Fruit fly (Drosophila melanogaster): ENCODE data around the gene Hel89B.
A peak's percentile ranks its signal among the peaks of the same experiment; 100 is the strongest.

The Hel89B gene

dm6 chr3R:15993139-15993804, 20.2 kb downstream of the Hel89B start (continued):
- TF ChIP-seq chn (GFP tag; optimal IDR thresholded peaks at IDR 0.05) (no peak), sens-2 (GFP tag; IDR thresholded peaks at IDR 0.05) (no peak), Neu2 (GFP tag; optimal IDR thresholded peaks at IDR 0.05; ENCODE audit: borderline replicate concordance) (no peak), CG11695 (GFP tag; IDR thresholded peaks at IDR 0.05) (peak; percentile 22; the same call in 1 of the 3 replicates), CG3281 (GFP tag; optimal IDR thresholded peaks at IDR 0.05) (no peak), ftz-f1 (GFP tag; optimal IDR thresholded peaks at IDR 0.05) (peak; percentile 93), cato (GFP tag; optimal IDR thresholded peaks at IDR 0.05; ENCODE audit: borderline replicate concordance) (no peak), CG6689 (GFP tag; IDR thresholded peaks at IDR 0.05) (no peak), sob (GFP tag; IDR thresholded peaks at IDR 0.05) (no peak), CG13123 (GFP tag; optimal IDR thresholded peaks at IDR 0.05) (no peak), Mrtf (GFP tag; IDR thresholded peaks at IDR 0.05) (no peak), CG4617 (GFP tag; optimal IDR thresholded peaks at IDR 0.05; ENCODE audit: borderline replicate concordance) (no peak), eyg (GFP tag; optimal IDR thresholded peaks at IDR 0.05) (no peak), CG13287 (GFP tag; IDR thresholded peaks at IDR 0.05; ENCODE audit: partially characterized antibody) (peak; percentile 25; the same call in 1 of the 2 replicates), emc (GFP tag; optimal IDR thresholded peaks at IDR 0.05) (no peak), CG13624 (GFP tag; optimal IDR thresholded peaks at IDR 0.05) (no peak), CG3838 (GFP tag; optimal IDR thresholded peaks at IDR 0.05) (no peak), slou (GFP tag; optimal IDR thresholded peaks at IDR 0.05) (no peak), Nf-YC (tag; optimal IDR thresholded peaks at IDR 0.05) (peak; percentile 99), Hr3 (GFP tag; optimal IDR thresholded peaks at IDR 0.05) (no peak), CG17829 (tag; optimal IDR thresholded peaks at IDR 0.05) (peak; percentile 32), mld (GFP tag; IDR thresholded peaks at IDR 0.05; ENCODE audit: partially characterized antibody) (no peak), CG14860 (GFP tag; IDR thresholded peaks at IDR 0.05; ENCODE audit: partially characterized antibody) (no peak), CG7987 (GFP tag; optimal IDR thresholded peaks at IDR 0.05) (peak; percentile 50), CG8924 (tag; optimal IDR thresholded peaks at IDR 0.05) (no peak), CG3995 (GFP tag; optimal IDR thresholded peaks at IDR 0.05) (no peak), CG34376 (GFP tag; optimal IDR thresholded peaks at IDR 0.05) (peak; percentile 71), H2.0 (GFP tag; IDR thresholded peaks at IDR 0.05) (no peak), CG7745 (tag; optimal IDR thresholded peaks at IDR 0.05) (no peak), sim (GFP tag; IDR thresholded peaks at IDR 0.05) (no peak), CG7963 (GFP tag; IDR thresholded peaks at IDR 0.05; ENCODE audit: partially characterized antibody) (no peak), NC2β (GFP tag; optimal IDR thresholded peaks at IDR 0.05) (no peak), zfh1 (GFP tag; IDR thresholded peaks at IDR 0.05) (no peak), salm (tag; optimal IDR thresholded peaks at IDR 0.05) (no peak), Med (GFP tag) (peak; percentile 84), CG2129 (GFP tag; IDR thresholded peaks at IDR 0.05; ENCODE audit: partially characterized antibody) (no peak), kay (GFP tag; optimal IDR thresholded peaks at IDR 0.05) (no peak), CG33557 (GFP tag; optimal IDR thresholded peaks at IDR 0.05) (no peak), CG16815 (GFP tag; optimal IDR thresholded peaks at IDR 0.05) (no peak), CG32532 (GFP tag; IDR thresholded peaks at IDR 0.05) (peak; percentile 32; the same call in 1 of the 2 replicates), CG13894 (tag; optimal IDR thresholded peaks at IDR 0.05) (no peak), Mad (GFP tag; optimal IDR thresholded peaks at IDR 0.05) (no peak), fu2 (GFP tag; optimal IDR thresholded peaks at IDR 0.05) (no peak), da (GFP tag; optimal IDR thresholded peaks at IDR 0.05) (no peak), Trl (optimal IDR thresholded peaks at IDR 0.05) (peak; percentile 84 to 86), Trl (GFP tag; optimal IDR thresholded peaks at IDR 0.05) (no peak), yki (optimal IDR thresholded peaks at IDR 0.05) (no peak), gfzf (GFP tag; optimal IDR thresholded peaks at IDR 0.05) (no peak), CG2889 (GFP tag; IDR thresholded peaks at IDR 0.05) (no peak), shn (GFP tag; optimal IDR thresholded peaks at IDR 0.05) (no peak), CG9932 (GFP tag; IDR thresholded peaks at IDR 0.05) (no peak), eve (GFP tag; optimal IDR thresholded peaks at IDR 0.05) (no peak)
